Worm (Caenorhabditis elegans) whole organism, early embryonic: Measurements from ENCODE around the gene Y116A8C.38.

Experiments
- B0310.2 ChIP-seq: sonication (generic microtip); optimal IDR thresholded peaks from 2 replicates; lab custom pipeline; 2016; ENCODE audit warnings: mild to moderate bottlenecking, missing genetic modification characterization, missing compliant biosample characterization
- F13C5.2 ChIP-seq: sonication (generic microtip); optimal IDR thresholded peaks from 2 replicates; lab custom pipeline; 2017; ENCODE audit warnings: mild to moderate bottlenecking, missing genetic modification characterization, inconsistent platforms, missing compliant biosample characterization
- aly-1 ChIP-seq: sonication (generic microtip); optimal IDR thresholded peaks from 2 replicates; lab custom pipeline; 2016; ENCODE audit warnings: missing genetic modification characterization, missing compliant biosample characterization
- ama-1 ChIP-seq: fragments of 150-350 bp; optimal IDR thresholded peaks from 2 replicates; lab custom pipeline; 2014
- ceh-13 ChIP-seq: fragments of 200-800 bp; sonication (Bioruptor generic); optimal IDR thresholded peaks from 2 replicates; lab custom pipeline; 2018; ENCODE audit warnings: mild to moderate bottlenecking, missing genetic modification characterization, missing compliant biosample characterization
- ceh-36 ChIP-seq: sonication (generic microtip); optimal IDR thresholded peaks from 2 replicates; lab custom pipeline; 2016; ENCODE audit warnings: missing genetic modification characterization, inconsistent platforms, missing compliant biosample characterization
- ets-7 ChIP-seq: sonication (generic microtip); optimal IDR thresholded peaks from 2 replicates; lab custom pipeline; 2016; ENCODE audit warnings: missing genotype, missing genetic modification characterization, missing compliant biosample characterization
- flt-1 ChIP-seq: fragments of 200-800 bp; sonication (Bioruptor generic); IDR thresholded peaks from 2 replicates; pipeline ENCODE4 v1.3.6; 2022; ENCODE audit warnings: missing genetic modification characterization, missing compliant biosample characterization
- hnd-1 ChIP-seq: sonication (generic microtip); optimal IDR thresholded peaks from 2 replicates; lab custom pipeline; 2016; ENCODE audit warnings: missing genetic modification characterization, missing compliant biosample characterization
- pes-1 ChIP-seq: fragments of 200-800 bp; sonication (Bioruptor generic); IDR thresholded peaks from 2 replicates; pipeline ENCODE4 v1.3.6; 2022; ENCODE audit warnings: missing genetic modification reagents, missing genetic modification characterization, missing compliant biosample characterization
- scrt-1 ChIP-seq: fragments of 200-800 bp; sonication (Bioruptor generic); IDR thresholded peaks from 2 replicates; pipeline ENCODE4 v1.3.6; 2022; ENCODE audit warnings: missing genetic modification characterization, missing compliant biosample characterization
- tbx-11 ChIP-seq: fragments of 200-800 bp; sonication (Bioruptor generic); IDR thresholded peaks from 2 replicates; pipeline ENCODE4 v1.3.6; 2022; ENCODE audit warnings: missing genetic modification characterization, missing compliant biosample characterization
- tbx-37 ChIP-seq: fragments of 200-800 bp; sonication (Bioruptor generic); conservative IDR thresholded peaks from 2 replicates; pipeline ENCODE4 v1.3.6; 2022; ENCODE audit warnings: missing genetic modification reagents, missing genetic modification characterization, missing compliant biosample characterization
- tra-4 ChIP-seq: sonication (generic microtip); optimal IDR thresholded peaks from 2 replicates; lab custom pipeline; 2017; ENCODE audit warnings: missing genetic modification characterization, missing compliant biosample characterization

DNA sequence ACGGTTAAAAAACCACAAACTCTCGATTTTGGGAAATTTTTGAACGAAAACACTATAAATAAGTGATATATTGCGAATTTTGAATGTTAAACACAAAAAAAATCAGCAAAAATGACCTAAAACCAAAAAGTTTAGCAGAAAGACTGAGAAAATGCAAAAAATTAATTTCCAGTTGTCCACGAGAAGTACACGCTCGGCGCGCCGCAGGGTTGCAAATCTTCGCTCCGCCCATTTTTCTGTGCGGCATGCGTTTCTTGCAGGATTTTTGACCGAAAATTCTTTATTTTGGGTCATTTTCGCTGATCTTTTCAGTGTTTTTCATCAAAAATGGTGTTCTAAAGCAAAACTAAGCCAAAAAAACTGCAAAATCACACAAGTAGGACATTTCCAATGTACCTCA lies 46.5 kb upstream of the Y116A8C.38 start:
- no peak for TF ChIP-seq scrt-1
- no peak for TF ChIP-seq tbx-37 (GFP tag; lab: Robert Waterston, UW)
- no peak for TF ChIP-seq tbx-11
- no peak for TF ChIP-seq flt-1 (GFP tag; lab: Robert Waterston, UW)
- TF ChIP-seq hnd-1 (tag; lab: Kevin White, UChicago) = no peak
- TF ChIP-seq ceh-36 = no peak
- no peak for TF ChIP-seq ets-7
- TF ChIP-seq ama-1 (lab: Kevin White, UChicago) = no peak
- TF ChIP-seq ceh-13 (GFP tag; lab: Kevin White, UChicago) = no peak
- TF ChIP-seq F13C5.2 (tag; lab: Kevin White, UChicago) = no peak
- TF ChIP-seq pes-1 (GFP tag; lab: Robert Waterston, UW) = no peak
- TF ChIP-seq aly-1 (tag; lab: Kevin White, UChicago) = no peak
- no peak for TF ChIP-seq tra-4 (tag; lab: Kevin White, UChicago)
- no peak for TF ChIP-seq B0310.2 (tag; lab: Kevin White, UChicago)
